Worm (Caenorhabditis elegans): ENCODE measurements around the gene F28F9.2.

- TF ChIP-seq ceh-82 (tag; optimal IDR thresholded peaks at IDR 0.05), result no peak
- TF ChIP-seq unc-62 (GFP tag; optimal IDR thresholded peaks at IDR 0.05), result no peak
- no peak for TF ChIP-seq elt-3 (tag; optimal IDR thresholded peaks at IDR 0.05)
- TF ChIP-seq R02D3.7 (tag; optimal IDR thresholded peaks at IDR 0.05), result no peak
- no peak for TF ChIP-seq unc-39 (tag; optimal IDR thresholded peaks at IDR 0.05)
- no peak for TF ChIP-seq fos-1 (tag; optimal IDR thresholded peaks at IDR 0.05)
- no peak for TF ChIP-seq Y55F3AM.14 (GFP tag; optimal IDR thresholded peaks at IDR 0.05)
- no peak for TF ChIP-seq lsy-2 (tag; optimal IDR thresholded peaks at IDR 0.05)
- no peak for TF ChIP-seq lin-13 (GFP tag; optimal IDR thresholded peaks at IDR 0.05)
- no peak for TF ChIP-seq ztf-4 (tag; optimal IDR thresholded peaks at IDR 0.05)
- TF ChIP-seq nhr-77 (tag; optimal IDR thresholded peaks at IDR 0.05), result no peak
- no peak for TF ChIP-seq skn-1 (tag; optimal IDR thresholded peaks at IDR 0.05)
Measured at ce11 chrIV:3848985-3849384, 9.5 kb downstream of the F28F9.2 start.
